Fruit fly (Drosophila melanogaster) whole organism, pupa: Measurements from ENCODE around the gene pira.

Experiments
- CG13204 ChIP-seq: fragments of 200-800 bp; sonication (Bioruptor generic); optimal IDR thresholded peaks from 2 replicates; lab custom pipeline; 2018; ENCODE audit warnings: missing biosample characterization, mild to moderate bottlenecking, missing genetic modification characterization, moderate library complexity
- CG14655 ChIP-seq: fragments of 200-800 bp; sonication (Bioruptor generic); optimal IDR thresholded peaks from 3 replicates; lab custom pipeline; 2017; ENCODE audit warnings: mild to moderate bottlenecking, missing biosample characterization, missing genetic modification reagents, missing genetic modification characterization
- CG9948 ChIP-seq: fragments of 200-800 bp; sonication (Bioruptor generic); optimal IDR thresholded peaks from 2 replicates; lab custom pipeline; 2018; ENCODE audit warnings: missing biosample characterization, mild to moderate bottlenecking, missing genetic modification characterization, moderate library complexity

- TF ChIP-seq CG14655 (GFP tag; lab: Kevin White, UChicago) (peak; percentile 90), CG13204 (GFP tag; lab: Kevin White, UChicago) (peak; percentile 57), CG9948 (tag; lab: Kevin White, UChicago) (peak; percentile 85)
These were observed 44.1 kb downstream of the pira start for dm6 chrX:12719152-12719779.
